Worm (Caenorhabditis elegans) whole organism, late embryonic: Measurements from ENCODE around the gene Y22D7AL.4.

Source experiments
- K09A11.1 ChIP-seq: sonication (generic microtip); optimal IDR thresholded peaks from 2 replicates; lab custom pipeline; 2017; ENCODE audit warnings: antibody characterized with exemption, mild to moderate bottlenecking, missing genetic modification characterization, missing compliant biosample characterization; ENCODE audit not compliant: insufficient read depth
- T23F11.4 ChIP-seq: fragments of 200-800 bp; sonication (Bioruptor generic); optimal IDR thresholded peaks from 2 replicates; lab custom pipeline; 2018; ENCODE audit warnings: mild to moderate bottlenecking, missing genetic modification characterization, missing compliant biosample characterization
- Y22D7AL.16 ChIP-seq: sonication (generic microtip); optimal IDR thresholded peaks from 2 replicates; lab custom pipeline; 2016; ENCODE audit warnings: missing genetic modification characterization, missing compliant biosample characterization
- ahr-1 ChIP-seq: sonication (generic microtip); optimal IDR thresholded peaks from 2 replicates; lab custom pipeline; 2016; ENCODE audit warnings: missing genetic modification characterization, missing compliant biosample characterization
- ama-1 ChIP-seq: fragments of 150-350 bp; optimal IDR thresholded peaks from 2 replicates; lab custom pipeline; 2014
- ceh-18 ChIP-seq: sonication (generic microtip); optimal IDR thresholded peaks from 2 replicates; lab custom pipeline; 2016; ENCODE audit warnings: missing genetic modification characterization, missing compliant biosample characterization
- ceh-2 ChIP-seq: sonication (generic microtip); optimal IDR thresholded peaks from 2 replicates; lab custom pipeline; 2016; ENCODE audit warnings: missing genotype, missing genetic modification characterization, missing compliant biosample characterization
- ceh-24 ChIP-seq: sonication (generic microtip); optimal IDR thresholded peaks from 2 replicates; lab custom pipeline; 2016; ENCODE audit warnings: mild to moderate bottlenecking, missing genetic modification characterization, missing compliant biosample characterization
- ceh-30 ChIP-seq: fragments of 150-350 bp; optimal IDR thresholded peaks from 2 replicates; lab custom pipeline; 2014; ENCODE audit warnings: missing biosample characterization, missing genetic modification characterization
- ceh-31 ChIP-seq: sonication (generic microtip); optimal IDR thresholded peaks from 2 replicates; lab custom pipeline; 2016; ENCODE audit warnings: missing genetic modification characterization, missing compliant biosample characterization
- ceh-6 ChIP-seq: fragments of 200-800 bp; sonication (Bioruptor generic); optimal IDR thresholded peaks from 2 replicates; lab custom pipeline; 2018; ENCODE audit warnings: mild to moderate bottlenecking, missing genetic modification characterization, missing compliant biosample characterization
- che-1 ChIP-seq: sonication (generic microtip); optimal IDR thresholded peaks from 2 replicates; lab custom pipeline; 2016; ENCODE audit warnings: mild to moderate bottlenecking, missing genetic modification characterization, missing compliant biosample characterization
- dve-1 ChIP-seq: sonication (generic microtip); optimal IDR thresholded peaks from 2 replicates; lab custom pipeline; 2017; ENCODE audit warnings: antibody characterized with exemption, mild to moderate bottlenecking, missing genetic modification characterization, missing compliant biosample characterization
- elt-4 ChIP-seq: sonication (generic microtip); optimal IDR thresholded peaks from 2 replicates; lab custom pipeline; 2016; ENCODE audit warnings: missing genetic modification characterization, missing compliant biosample characterization
- ets-4 ChIP-seq: sonication (generic microtip); optimal IDR thresholded peaks from 2 replicates; lab custom pipeline; 2016; ENCODE audit warnings: missing genetic modification characterization, missing compliant biosample characterization
- eyg-1 ChIP-seq: sonication (generic microtip); optimal IDR thresholded peaks from 2 replicates; lab custom pipeline; 2016; ENCODE audit warnings: missing genotype, missing genetic modification characterization, missing compliant biosample characterization
- fkh-10 ChIP-seq: fragments of 150-350 bp; optimal IDR thresholded peaks from 2 replicates; lab custom pipeline; 2014; ENCODE audit warnings: missing biosample characterization, missing genetic modification reagents, missing genetic modification characterization
- fkh-6 ChIP-seq: sonication (generic microtip); optimal IDR thresholded peaks from 2 replicates; lab custom pipeline; 2016; ENCODE audit warnings: missing genetic modification characterization, missing compliant biosample characterization
- gmeb-2 ChIP-seq: sonication (generic microtip); optimal IDR thresholded peaks from 2 replicates; lab custom pipeline; 2016; ENCODE audit warnings: missing genetic modification characterization, inconsistent platforms, missing compliant biosample characterization
- hlh-13 ChIP-seq: fragments of 200-800 bp; sonication (Bioruptor generic); optimal IDR thresholded peaks from 2 replicates; lab custom pipeline; 2018; ENCODE audit warnings: mild to moderate bottlenecking, missing genetic modification characterization, missing compliant biosample characterization
- hlh-15 ChIP-seq: sonication (generic microtip); optimal IDR thresholded peaks from 2 replicates; lab custom pipeline; 2016; ENCODE audit warnings: missing genetic modification characterization, missing compliant biosample characterization
- hlh-30 ChIP-seq: sonication (generic microtip); optimal IDR thresholded peaks from 2 replicates; lab custom pipeline; 2017; ENCODE audit warnings: antibody characterized with exemption, missing genetic modification characterization, missing compliant biosample characterization; ENCODE audit not compliant: insufficient read depth
- hlh-6 ChIP-seq: sonication (generic microtip); optimal IDR thresholded peaks from 2 replicates; lab custom pipeline; 2016; ENCODE audit warnings: missing genotype, missing genetic modification characterization, missing compliant biosample characterization
- hlh-8 ChIP-seq: sonication (generic microtip); optimal IDR thresholded peaks from 2 replicates; lab custom pipeline; 2016; ENCODE audit warnings: missing genotype, missing genetic modification characterization, missing compliant biosample characterization
- lim-6 ChIP-seq: sonication (generic microtip); optimal IDR thresholded peaks from 2 replicates; lab custom pipeline; 2016; ENCODE audit warnings: missing genetic modification characterization, missing compliant biosample characterization
- lin-11 ChIP-seq: fragments of 200-800 bp; sonication (Bioruptor generic); optimal IDR thresholded peaks from 2 replicates; lab custom pipeline; 2018; ENCODE audit warnings: mild to moderate bottlenecking, missing genetic modification characterization, missing compliant biosample characterization
- madf-2 ChIP-seq: sonication (generic microtip); optimal IDR thresholded peaks from 2 replicates; lab custom pipeline; 2017; ENCODE audit warnings: missing genetic modification characterization, missing compliant biosample characterization
- mec-3 ChIP-seq: sonication (generic microtip); optimal IDR thresholded peaks from 2 replicates; lab custom pipeline; 2016; ENCODE audit warnings: borderline replicate concordance, missing genetic modification characterization, missing compliant biosample characterization
- nfya-1 ChIP-seq: sonication (generic microtip); optimal IDR thresholded peaks from 2 replicates; lab custom pipeline; 2017; ENCODE audit warnings: missing genetic modification characterization, mild to moderate bottlenecking, missing compliant biosample characterization, antibody characterized with exemption, moderate library complexity
- npax-4 ChIP-seq: sonication (generic microtip); optimal IDR thresholded peaks from 2 replicates; lab custom pipeline; 2016; ENCODE audit warnings: missing genetic modification characterization, missing compliant biosample characterization
- odd-2 ChIP-seq: sonication (generic microtip); optimal IDR thresholded peaks from 2 replicates; lab custom pipeline; 2017; ENCODE audit warnings: antibody characterized with exemption, mild to moderate bottlenecking, missing genetic modification characterization, missing compliant biosample characterization
- pat-9 ChIP-seq: fragments of 200-800 bp; sonication (Bioruptor generic); optimal IDR thresholded peaks from 2 replicates; lab custom pipeline; 2018; ENCODE audit warnings: mild to moderate bottlenecking, missing genetic modification characterization, moderate library complexity, missing compliant biosample characterization
- pax-1 ChIP-seq: fragments of 150-350 bp; optimal IDR thresholded peaks from 2 replicates; lab custom pipeline; 2014; ENCODE audit warnings: missing biosample characterization, missing genetic modification characterization
- pha-4 ChIP-seq: fragments of 150-350 bp; optimal IDR thresholded peaks from 2 replicates; lab custom pipeline; 2018; ENCODE audit warnings: missing biosample characterization, missing genetic modification reagents, missing genetic modification characterization
- pqm-1 ChIP-seq: sonication (generic microtip); optimal IDR thresholded peaks from 2 replicates; lab custom pipeline; 2016; ENCODE audit warnings: missing genetic modification characterization, missing compliant biosample characterization
- rnt-1 ChIP-seq: sonication (generic microtip); optimal IDR thresholded peaks from 2 replicates; lab custom pipeline; 2016; ENCODE audit warnings: missing genetic modification characterization, missing compliant biosample characterization
- sdc-2 ChIP-seq: sonication (generic microtip); optimal IDR thresholded peaks from 2 replicates; lab custom pipeline; 2016; ENCODE audit warnings: missing genotype, missing genetic modification characterization, missing compliant biosample characterization
- sox-2 ChIP-seq: fragments of 200-800 bp; sonication (Bioruptor generic); IDR thresholded peaks from 2 replicates; pipeline ENCODE4 v1.3.6; 2022; ENCODE audit warnings: missing genetic modification reagents, missing genetic modification characterization, missing compliant biosample characterization
- sox-4 ChIP-seq: sonication (generic microtip); optimal IDR thresholded peaks from 2 replicates; lab custom pipeline; 2017; ENCODE audit warnings: mild to moderate bottlenecking, missing genetic modification characterization, inconsistent platforms, missing compliant biosample characterization
- tbx-2 ChIP-seq: sonication (generic microtip); optimal IDR thresholded peaks from 2 replicates; lab custom pipeline; 2016; ENCODE audit warnings: missing genetic modification characterization, missing compliant biosample characterization
- unc-42 ChIP-seq: sonication (generic microtip); optimal IDR thresholded peaks from 2 replicates; lab custom pipeline; 2016; ENCODE audit warnings: missing genotype, missing genetic modification characterization, missing compliant biosample characterization
- unc-55 ChIP-seq: sonication (generic microtip); optimal IDR thresholded peaks from 2 replicates; lab custom pipeline; 2017; ENCODE audit warnings: missing biosample characterization, missing genetic modification reagents, missing genetic modification characterization
- unc-86 ChIP-seq: sonication (generic microtip); optimal IDR thresholded peaks from 2 replicates; lab custom pipeline; 2016; ENCODE audit warnings: missing genetic modification characterization, missing compliant biosample characterization
- ztf-16 ChIP-seq: sonication (generic microtip); optimal IDR thresholded peaks from 2 replicates; lab custom pipeline; 2017; ENCODE audit warnings: missing genetic modification characterization, missing compliant biosample characterization

Gene Y22D7AL.4

ce11 chrIII:1638345-1638744 lies 11.9 kb downstream of the Y22D7AL.4 start:
- TF ChIP-seq ztf-16 (tag; lab: Kevin White, UChicago), result no peak
- no peak for TF ChIP-seq fkh-10 (GFP tag; lab: Kevin White, UChicago)
- TF ChIP-seq sox-2 (GFP tag; lab: Robert Waterston, UW), result no peak
- TF ChIP-seq ceh-2 (tag; lab: Kevin White, UChicago), result no peak
- TF ChIP-seq unc-42 (tag; lab: Kevin White, UChicago), result no peak
- TF ChIP-seq nfya-1, result no peak
- TF ChIP-seq ceh-31 (tag; lab: Kevin White, UChicago), result no peak

ce11 chrIII:1641163-1641562 lies 14.7 kb downstream of the Y22D7AL.4 start, which contains the start of gene Y22D7AL.3:
Gene Y22D7AL.3, plus strand, starts transcription at chrIII:1641463.
- TF ChIP-seq K09A11.1 (no peak), T23F11.4 (GFP tag; lab: Kevin White, UChicago) (no peak), lin-11 (no peak), unc-55 (GFP tag; lab: Kevin White, UChicago) (no peak), unc-86 (no peak), odd-2 (tag; lab: Kevin White, UChicago) (no peak), hlh-6 (tag; lab: Kevin White, UChicago) (no peak), pqm-1 (tag; lab: Kevin White, UChicago) (no peak), lim-6 (tag; lab: Kevin White, UChicago) (no peak), che-1 (tag; lab: Kevin White, UChicago) (no peak), ets-4 (tag; lab: Kevin White, UChicago) (no peak), ahr-1 (tag; lab: Kevin White, UChicago) (no peak), madf-2 (no peak), ceh-18 (tag; lab: Kevin White, UChicago) (no peak), mec-3 (tag; lab: Kevin White, UChicago) (no peak), nfya-1 (no peak), hlh-15 (tag; lab: Kevin White, UChicago) (no peak), pha-4 (tag; lab: Kevin White, UChicago) (no peak), ceh-31 (tag; lab: Kevin White, UChicago) (no peak)

ce11 chrIII:1652181-1652580 lies 25.7 kb downstream of the Y22D7AL.4 start, which contains the start of gene Y22D7AL.1:
Gene Y22D7AL.1, plus strand, starts transcription at chrIII:1652481.
- TF ChIP-seq hlh-8 (no peak), pat-9 (tag; lab: Kevin White, UChicago) (no peak), hlh-13 (no peak), hlh-30 (tag; lab: Kevin White, UChicago) (no peak), sox-4 (tag; lab: Kevin White, UChicago) (no peak), ceh-24 (tag; lab: Kevin White, UChicago) (no peak), pax-1 (tag; lab: Kevin White, UChicago) (no peak), pha-4 (tag; lab: Kevin White, UChicago) (no peak), npax-4 (tag; lab: Kevin White, UChicago) (no peak), ceh-6 (GFP tag; lab: Kevin White, UChicago) (no peak), ets-4 (tag; lab: Kevin White, UChicago) (no peak), elt-4 (tag; lab: Kevin White, UChicago) (no peak), ceh-30 (tag; lab: Kevin White, UChicago) (no peak), Y22D7AL.16 (tag; lab: Kevin White, UChicago) (no peak), rnt-1 (no peak), T23F11.4 (GFP tag; lab: Kevin White, UChicago) (no peak), unc-86 (no peak)
- TF ChIP-seq, all 69 proteins: peak for 0

ce11 chrIII:1652925-1653324 lies 26.5 kb downstream of the Y22D7AL.4 start:
- no peak for TF ChIP-seq ceh-24 (tag; lab: Kevin White, UChicago)
- TF ChIP-seq dve-1, result no peak
- TF ChIP-seq ama-1 (lab: Kevin White, UChicago), result no peak
- TF ChIP-seq tbx-2 (tag; lab: Kevin White, UChicago), result no peak
- no peak for TF ChIP-seq sdc-2
- no peak for TF ChIP-seq Y22D7AL.16 (tag; lab: Kevin White, UChicago)
- TF ChIP-seq elt-4 (tag; lab: Kevin White, UChicago), result no peak
- TF ChIP-seq gmeb-2 (tag; lab: Kevin White, UChicago), result no peak
- TF ChIP-seq ztf-16 (tag; lab: Kevin White, UChicago), result no peak
- no peak for TF ChIP-seq ceh-6 (GFP tag; lab: Kevin White, UChicago)
- TF ChIP-seq sox-2 (GFP tag; lab: Robert Waterston, UW), result no peak
- TF ChIP-seq fkh-6 (tag; lab: Kevin White, UChicago), result no peak
- no peak for TF ChIP-seq eyg-1 (tag; lab: Kevin White, UChicago)
- no peak for TF ChIP-seq npax-4 (tag; lab: Kevin White, UChicago)
- no peak for TF ChIP-seq fkh-10 (GFP tag; lab: Kevin White, UChicago)
- no peak for TF ChIP-seq nfya-1
